Worm (Caenorhabditis elegans) whole organism, L4 larva: ENCODE results near the gene F54F7.14.

Source experiments
- lin-39 ChIP-seq: fragments of 150-350 bp; optimal IDR thresholded peaks from 2 replicates; lab custom pipeline; 2014; ENCODE audit warnings: missing biosample characterization, missing genetic modification reagents, missing genetic modification characterization
- nhr-11 ChIP-seq: fragments of 150-350 bp; optimal IDR thresholded peaks from 2 replicates; lab custom pipeline; 2014; ENCODE audit warnings: missing biosample characterization, missing genetic modification characterization
- nhr-28 ChIP-seq: fragments of 150-350 bp; optimal IDR thresholded peaks from 2 replicates; lab custom pipeline; 2014; ENCODE audit warnings: missing biosample characterization, missing genetic modification characterization
- pqm-1 ChIP-seq: sonication (generic microtip); optimal IDR thresholded peaks from 2 replicates; lab custom pipeline; 2017; ENCODE audit warnings: missing biosample characterization, missing genetic modification characterization
- zip-2 ChIP-seq: fragments of 150-350 bp; optimal IDR thresholded peaks from 2 replicates; lab custom pipeline; 2014; ENCODE audit warnings: missing biosample characterization, missing genetic modification characterization

DNA sequence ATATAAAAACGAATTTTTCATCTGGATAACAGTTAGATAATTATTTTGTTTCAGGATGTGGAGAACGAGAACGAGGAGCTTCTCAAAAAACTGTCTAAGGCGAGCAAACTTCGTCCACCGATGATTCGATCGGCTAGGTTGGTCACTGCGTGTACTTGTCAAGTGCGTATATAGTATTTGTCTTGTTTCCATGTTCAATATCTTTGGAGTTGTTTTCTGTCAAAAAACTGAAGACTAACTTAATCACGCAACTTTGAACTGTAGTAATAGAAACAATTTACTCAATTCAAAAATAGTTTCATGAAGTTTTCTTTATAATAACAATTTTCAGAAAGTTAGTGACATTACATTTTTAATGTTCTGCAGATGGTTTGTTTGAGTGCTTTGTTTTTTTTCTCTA, 22.0 kb upstream of the F54F7.14 start:
- TF ChIP-seq pqm-1 (tag; lab: Kevin White, UChicago), result no peak
- no peak for TF ChIP-seq lin-39 (tag; lab: Kevin White, UChicago)
- no peak for TF ChIP-seq zip-2 (tag; lab: Kevin White, UChicago)
- TF ChIP-seq nhr-11 (tag; lab: Kevin White, UChicago), result no peak
- TF ChIP-seq nhr-28 (tag; lab: Kevin White, UChicago), result no peak
